Worm (Caenorhabditis elegans) whole organism, L2 larva: ENCODE results near the gene C10E2.2.
A peak's percentile ranks its signal among the peaks of the same experiment; 100 is the strongest.

Source experiments
- C34F6.9 ChIP-seq: fragments of 150-350 bp; optimal IDR thresholded peaks from 2 replicates; lab custom pipeline; 2014; ENCODE audit warnings: missing biosample characterization, missing genetic modification characterization
- F13H6.1 ChIP-seq: sonication (generic microtip); optimal IDR thresholded peaks from 2 replicates; lab custom pipeline; 2016; ENCODE audit warnings: missing genetic modification characterization, missing compliant biosample characterization
- R02D3.7 ChIP-seq: fragments of 150-350 bp; optimal IDR thresholded peaks from 2 replicates; lab custom pipeline; 2014; ENCODE audit warnings: missing biosample characterization, missing genetic modification characterization
- Y55F3AM.14 ChIP-seq: fragments of 200-800 bp; sonication (Bioruptor generic); optimal IDR thresholded peaks from 2 replicates; lab custom pipeline; 2018; ENCODE audit warnings: mild to moderate bottlenecking, missing genetic modification characterization, missing compliant biosample characterization
- ZK546.5 ChIP-seq: sonication (generic microtip); optimal IDR thresholded peaks from 2 replicates; lab custom pipeline; 2017; ENCODE audit warnings: missing biosample characterization, missing genetic modification characterization
- alr-1 ChIP-seq: fragments of 150-350 bp; optimal IDR thresholded peaks from 2 replicates; lab custom pipeline; 2014; ENCODE audit warnings: missing biosample characterization, missing genetic modification characterization
- aly-2 ChIP-seq: fragments of 150-350 bp; optimal IDR thresholded peaks from 2 replicates; lab custom pipeline; 2014; ENCODE audit warnings: missing biosample characterization, missing genetic modification characterization
- ama-1 ChIP-seq: fragments of 150-350 bp; optimal IDR thresholded peaks from 2 replicates; lab custom pipeline; 2018; ENCODE audit warnings: inconsistent platforms
- blmp-1 ChIP-seq: sonication (generic microtip); optimal IDR thresholded peaks from 2 replicates; lab custom pipeline; 2017; ENCODE audit warnings: missing genetic modification characterization, mild to moderate bottlenecking, missing compliant biosample characterization, antibody characterized with exemption, moderate library complexity; ENCODE audit not compliant: insufficient read depth
- ceh-16 ChIP-seq: fragments of 150-350 bp; optimal IDR thresholded peaks from 2 replicates; lab custom pipeline; 2014; ENCODE audit warnings: missing biosample characterization, missing genetic modification characterization
- ceh-82 ChIP-seq: fragments of 150-350 bp; optimal IDR thresholded peaks from 2 replicates; lab custom pipeline; 2014; ENCODE audit warnings: missing biosample characterization, missing genetic modification characterization
- crh-2 ChIP-seq: sonication (generic microtip); optimal IDR thresholded peaks from 2 replicates; lab custom pipeline; 2017; ENCODE audit warnings: missing biosample characterization, missing genetic modification characterization
- dmd-4 ChIP-seq: sonication (generic microtip); optimal IDR thresholded peaks from 2 replicates; lab custom pipeline; 2017; ENCODE audit warnings: missing biosample characterization, missing genetic modification characterization
- egl-27 ChIP-seq: sonication (generic microtip); optimal IDR thresholded peaks from 3 replicates; lab custom pipeline; 2017; ENCODE audit warnings: missing biosample characterization, missing genetic modification reagents, missing genetic modification characterization
- elt-1 ChIP-seq: fragments of 150-350 bp; optimal IDR thresholded peaks from 2 replicates; lab custom pipeline; 2014; ENCODE audit warnings: missing biosample characterization, missing genetic modification characterization
- elt-3 ChIP-seq: sonication (generic microtip); optimal IDR thresholded peaks from 2 replicates; lab custom pipeline; 2017; ENCODE audit warnings: missing biosample characterization, missing genetic modification characterization
- fos-1 ChIP-seq: fragments of 150-350 bp; optimal IDR thresholded peaks from 2 replicates; lab custom pipeline; 2014; ENCODE audit warnings: missing biosample characterization, missing genetic modification characterization
- gmeb-1 ChIP-seq: fragments of 150-350 bp; optimal IDR thresholded peaks from 2 replicates; lab custom pipeline; 2014; ENCODE audit warnings: missing biosample characterization, missing genetic modification characterization
- lin-11 ChIP-seq: fragments of 150-350 bp; sonication (generic microtip); optimal IDR thresholded peaks from 2 replicates; lab custom pipeline; 2014; ENCODE audit warnings: missing biosample characterization, missing genetic modification characterization, inconsistent platforms, mixed read lengths
- lin-13 ChIP-seq: fragments of 150-350 bp; optimal IDR thresholded peaks from 2 replicates; lab custom pipeline; 2014; ENCODE audit warnings: missing biosample characterization, missing genetic modification reagents, missing genetic modification characterization
- lin-39 ChIP-seq: fragments of 150-350 bp; optimal IDR thresholded peaks from 2 replicates; lab custom pipeline; 2014; ENCODE audit warnings: missing biosample characterization, missing genetic modification reagents, missing genetic modification characterization
- lsy-2 ChIP-seq, 2 experiments: fragments of 150-350 bp in 1 of 2; sonication (generic microtip) in 1 of 2; optimal IDR thresholded peaks; 2 replicates each; lab custom pipeline; 2014 to 2017; ENCODE audit warnings: missing biosample characterization in 2 of 2, missing genetic modification characterization in 2 of 2
- mab-5 ChIP-seq: fragments of 150-350 bp; optimal IDR thresholded peaks from 2 replicates; lab custom pipeline; 2014; ENCODE audit warnings: missing biosample characterization, missing genetic modification characterization
- mbf-1 ChIP-seq: sonication (generic microtip); optimal IDR thresholded peaks from 2 replicates; lab custom pipeline; 2017; ENCODE audit warnings: missing biosample characterization, missing genetic modification characterization
- mdl-1 ChIP-seq, 2 experiments: fragments of 150-350 bp in 1 of 2; sonication (generic microtip) in 1 of 2; optimal IDR thresholded peaks; 2 replicates each; lab custom pipeline; 2017; ENCODE audit warnings: missing biosample characterization in 2 of 2, missing genetic modification characterization in 2 of 2
- nhr-10 ChIP-seq: sonication (generic microtip); optimal IDR thresholded peaks from 2 replicates; lab custom pipeline; 2017; ENCODE audit warnings: missing biosample characterization, missing genetic modification characterization
- nhr-11 ChIP-seq: fragments of 150-350 bp; optimal IDR thresholded peaks from 2 replicates; lab custom pipeline; 2014; ENCODE audit warnings: missing biosample characterization, missing genetic modification characterization
- nhr-12 ChIP-seq: fragments of 150-350 bp; optimal IDR thresholded peaks from 2 replicates; lab custom pipeline; 2014; ENCODE audit warnings: missing biosample characterization, missing genetic modification characterization
- nhr-129 ChIP-seq: fragments of 150-350 bp; optimal IDR thresholded peaks from 2 replicates; lab custom pipeline; 2014; ENCODE audit warnings: missing biosample characterization, missing genetic modification characterization
- nhr-21 ChIP-seq: fragments of 150-350 bp; optimal IDR thresholded peaks from 2 replicates; lab custom pipeline; 2014; ENCODE audit warnings: missing biosample characterization, missing genetic modification characterization
- nhr-23 ChIP-seq: fragments of 150-350 bp; optimal IDR thresholded peaks from 2 replicates; lab custom pipeline; 2014; ENCODE audit warnings: missing biosample characterization, missing genetic modification reagents, missing genetic modification characterization
- nhr-25 ChIP-seq: fragments of 150-350 bp; sonication (generic microtip); optimal IDR thresholded peaks from 3 replicates; lab custom pipeline; 2014; ENCODE audit warnings: missing biosample characterization, missing genetic modification characterization
- nhr-6 ChIP-seq: fragments of 150-350 bp; optimal IDR thresholded peaks from 2 replicates; lab custom pipeline; 2014; ENCODE audit warnings: missing biosample characterization, missing genetic modification characterization
- nhr-77 ChIP-seq: fragments of 150-350 bp; optimal IDR thresholded peaks from 2 replicates; lab custom pipeline; 2014; ENCODE audit warnings: missing biosample characterization, missing genetic modification characterization
- peb-1 ChIP-seq: fragments of 150-350 bp; optimal IDR thresholded peaks from 2 replicates; lab custom pipeline; 2014; ENCODE audit warnings: missing biosample characterization, missing genetic modification characterization
- sem-4 ChIP-seq: fragments of 150-350 bp; optimal IDR thresholded peaks from 2 replicates; lab custom pipeline; 2014; ENCODE audit warnings: missing biosample characterization, missing genetic modification reagents, missing genetic modification characterization
- skn-1 ChIP-seq: sonication (generic microtip); optimal IDR thresholded peaks from 2 replicates; lab custom pipeline; 2017; ENCODE audit warnings: missing biosample characterization, missing genetic modification characterization
- sma-3 ChIP-seq: sonication (generic microtip); optimal IDR thresholded peaks from 2 replicates; lab custom pipeline; 2016; ENCODE audit warnings: missing genetic modification reagents, missing genetic modification characterization, missing compliant biosample characterization
- sma-9 ChIP-seq, 2 experiments: fragments of 150-350 bp in 1 of 2; sonication (generic microtip) in 1 of 2; optimal IDR thresholded peaks; 2 replicates each; lab custom pipeline; 2014 to 2016; ENCODE audit warnings: missing genetic modification characterization in 2 of 2, mild to moderate bottlenecking in 1 of 2, missing biosample characterization in 1 of 2, missing compliant biosample characterization in 1 of 2, missing genetic modification reagents in 1 of 2, moderate library complexity in 1 of 2
- snpc-4 ChIP-seq: fragments of 150-350 bp; optimal IDR thresholded peaks from 2 replicates; lab custom pipeline; 2014; ENCODE audit warnings: missing biosample characterization, missing genetic modification characterization
- unc-39 ChIP-seq: fragments of 150-350 bp; optimal IDR thresholded peaks from 2 replicates; lab custom pipeline; 2014; ENCODE audit warnings: missing biosample characterization, missing genetic modification characterization
- unc-55 ChIP-seq: fragments of 150-350 bp; sonication (generic microtip); optimal IDR thresholded peaks from 3 replicates; lab custom pipeline; 2014; ENCODE audit warnings: missing biosample characterization, missing genetic modification reagents, missing genetic modification characterization
- unc-62 ChIP-seq: fragments of 150-350 bp; optimal IDR thresholded peaks from 2 replicates; lab custom pipeline; 2014; ENCODE audit warnings: missing biosample characterization, missing genetic modification reagents, missing genetic modification characterization
- zag-1 ChIP-seq: fragments of 150-350 bp; optimal IDR thresholded peaks from 2 replicates; lab custom pipeline; 2014; ENCODE audit warnings: missing biosample characterization, missing genetic modification characterization
- ztf-1 ChIP-seq: fragments of 200-800 bp; sonication (Bioruptor generic); conservative IDR thresholded peaks from 2 replicates; pipeline ENCODE4 v1.3.6; 2022; ENCODE audit warnings: missing genetic modification characterization, missing compliant biosample characterization
- ztf-11 ChIP-seq: sonication (generic microtip); optimal IDR thresholded peaks from 2 replicates; lab custom pipeline; 2017; ENCODE audit warnings: missing biosample characterization, missing genetic modification characterization
- ztf-4 ChIP-seq: fragments of 150-350 bp; optimal IDR thresholded peaks from 2 replicates; lab custom pipeline; 2014; ENCODE audit warnings: missing biosample characterization, missing genetic modification characterization

C10E2.2 gene

ce11 chrX:16795978-16796377 is 50.9 kb downstream of the C10E2.2 start, which contains the start of gene aak-2:
aak-2 (plus strand) TSS chrX:16796087.
- no peak for TF ChIP-seq ama-1 (lab: Kevin White, UChicago)
- no peak for TF ChIP-seq zag-1 (tag; lab: Kevin White, UChicago)
- TF ChIP-seq ceh-82 (tag; lab: Kevin White, UChicago) = no peak
- peak; percentile 31 for TF ChIP-seq ceh-16
- TF ChIP-seq blmp-1 (tag; lab: Kevin White, UChicago) = no peak
- TF ChIP-seq nhr-25 = peak; percentile 8
- TF ChIP-seq crh-2 (tag; lab: Kevin White, UChicago) = no peak
- TF ChIP-seq, all 48 proteins: peak for 2

ce11 chrX:16796826-16797225 is 51.8 kb downstream of the C10E2.2 start:
- TF ChIP-seq elt-3 (tag; lab: Kevin White, UChicago) = no peak
- TF ChIP-seq alr-1 (tag; lab: Kevin White, UChicago) = no peak
- peak; percentile 68 for TF ChIP-seq gmeb-1
- no peak for TF ChIP-seq lin-39 (tag; lab: Kevin White, UChicago)
- peak; percentile 89 for TF ChIP-seq nhr-6 (tag; lab: Kevin White, UChicago)
- TF ChIP-seq ztf-11 (tag; lab: Kevin White, UChicago) = no peak
- TF ChIP-seq fos-1 (tag; lab: Kevin White, UChicago) = peak; percentile 85
- TF ChIP-seq peb-1 = no peak
- TF ChIP-seq aly-2 (tag; lab: Kevin White, UChicago) = no peak
- TF ChIP-seq sma-3 (GFP tag; lab: Kevin White, UChicago) = peak; percentile 91
- peak; percentile 80 for TF ChIP-seq zag-1 (tag; lab: Kevin White, UChicago)
- TF ChIP-seq ceh-82 (tag; lab: Kevin White, UChicago) = peak; percentile 33
- no peak for TF ChIP-seq R02D3.7
- TF ChIP-seq F13H6.1 = peak; percentile 94
- TF ChIP-seq dmd-4 (tag; lab: Kevin White, UChicago) = no peak
- TF ChIP-seq skn-1 (tag; lab: Kevin White, UChicago) = peak; percentile 74
- TF ChIP-seq ztf-4 (tag; lab: Kevin White, UChicago) = peak; percentile 78
- TF ChIP-seq unc-39 (tag; lab: Kevin White, UChicago) = no peak
- no peak for TF ChIP-seq mab-5 (tag; lab: Kevin White, UChicago)
- TF ChIP-seq lin-11 (tag; lab: Kevin White, UChicago) = peak; percentile 93
- peak; percentile 97 for TF ChIP-seq C34F6.9
- peak; percentile 65 for TF ChIP-seq ama-1 (lab: Kevin White, UChicago)
- peak; percentile 97 for TF ChIP-seq crh-2 (tag; lab: Kevin White, UChicago)
- TF ChIP-seq sma-9 (GFP tag; optimal IDR thresholded peaks at IDR 0.05; lab: Kevin White, UChicago) = peak; percentile 95
- no peak for TF ChIP-seq sma-9 (tag; optimal IDR thresholded peaks at IDR 0.05; lab: Kevin White, UChicago)
- peak; percentile 78 for TF ChIP-seq blmp-1 (tag; lab: Kevin White, UChicago)
- TF ChIP-seq mdl-1 (tag; optimal IDR thresholded peaks at IDR 0.05; lab: Kevin White, UChicago) = peak; percentile 94 to 97
- no peak for TF ChIP-seq ztf-1 (GFP tag; lab: Robert Waterston, UW)
- no peak for TF ChIP-seq nhr-10
- peak; percentile 73 for TF ChIP-seq snpc-4
- no peak for TF ChIP-seq elt-1 (tag; lab: Kevin White, UChicago)
- peak; percentile 73 for TF ChIP-seq ceh-16
- peak; percentile 69 for TF ChIP-seq lin-13 (GFP tag; lab: Kevin White, UChicago)
- no peak for TF ChIP-seq nhr-23 (tag; lab: Kevin White, UChicago)
- peak; percentile 94 for TF ChIP-seq sem-4 (tag; lab: Kevin White, UChicago)
- peak; percentile 94 for TF ChIP-seq nhr-25
- peak; percentile 99 for TF ChIP-seq nhr-129 (tag; lab: Kevin White, UChicago)
- TF ChIP-seq nhr-77 = no peak
- peak; percentile 92 for TF ChIP-seq unc-55 (GFP tag; lab: Kevin White, UChicago)
- peak in 1 of 2 experiments; percentile 89 for TF ChIP-seq lsy-2 (tag; optimal IDR thresholded peaks at IDR 0.05; lab: Kevin White, UChicago)
- TF ChIP-seq unc-62 (GFP tag; lab: Kevin White, UChicago) = no peak
- no peak for TF ChIP-seq nhr-11 (tag; lab: Kevin White, UChicago)
- peak; percentile 90 for TF ChIP-seq Y55F3AM.14 (GFP tag; lab: Kevin White, UChicago)
- TF ChIP-seq ZK546.5 (tag; lab: Kevin White, UChicago) = no peak
- TF ChIP-seq mbf-1 = no peak
- peak; percentile 97 for TF ChIP-seq nhr-21 (tag; lab: Kevin White, UChicago)
- peak; percentile 31 for TF ChIP-seq nhr-12 (tag; lab: Kevin White, UChicago)
- peak; percentile 88 for TF ChIP-seq egl-27
